Worm (Caenorhabditis elegans) whole organism, mixed stage, embryonic: ENCODE data around the gene mai-2.

ENCODE experiments used
- blmp-1 ChIP-seq: fragments of 150-350 bp; optimal IDR thresholded peaks from 2 replicates; lab custom pipeline; 2014; ENCODE audit warnings: missing biosample characterization, missing genetic modification characterization
- elt-3 ChIP-seq: fragments of 150-350 bp; optimal IDR thresholded peaks from 2 replicates; lab custom pipeline; 2014; ENCODE audit warnings: missing biosample characterization, missing genetic modification characterization
- nhr-76 ChIP-seq: sonication (generic microtip); optimal IDR thresholded peaks from 2 replicates; lab custom pipeline; 2017; ENCODE audit warnings: missing biosample characterization, missing genetic modification characterization
- snpc-4 ChIP-seq: fragments of 150-350 bp; optimal IDR thresholded peaks from 2 replicates; lab custom pipeline; 2014; ENCODE audit warnings: missing biosample characterization, missing genetic modification characterization
- unc-62 ChIP-seq: fragments of 150-350 bp; optimal IDR thresholded peaks from 2 replicates; lab custom pipeline; 2014; ENCODE audit warnings: missing biosample characterization, missing genetic modification reagents, missing genetic modification characterization
- ztf-11 ChIP-seq: fragments of 150-350 bp; optimal IDR thresholded peaks from 2 replicates; lab custom pipeline; 2014; ENCODE audit warnings: missing biosample characterization, missing genetic modification characterization

ce11 chrIV:3436021-3436420 is 50.3 kb downstream of the mai-2 start, which contains the start of gene srz-32:
- TF ChIP-seq ztf-11 (tag; lab: Kevin White, UChicago) (no peak), elt-3 (no peak), blmp-1 (tag; lab: Kevin White, UChicago) (no peak), unc-62 (GFP tag; lab: Kevin White, UChicago) (no peak), nhr-76 (tag; lab: Kevin White, UChicago) (no peak), snpc-4 (tag; lab: Kevin White, UChicago) (no peak)
